Fruit fly (Drosophila melanogaster) whole organism, embryonic: ENCODE results near the gene Tbca.
A peak's percentile ranks its signal among the peaks of the same experiment; 100 is the strongest.

Experiments
- Ada2b ChIP-seq: fragments of 200-800 bp; sonication (Bioruptor generic); IDR thresholded peaks from 2 replicates; pipeline ENCODE4 v1.3.6; 2022; ENCODE audit warnings: missing biosample characterization, missing genetic modification characterization
- CG10267 ChIP-seq: fragments of 200-800 bp; sonication (Bioruptor generic); optimal IDR thresholded peaks from 2 replicates; lab custom pipeline; 2018; ENCODE audit warnings: missing biosample characterization, mild to moderate bottlenecking, missing genetic modification characterization, moderate library complexity
- CG10462 ChIP-seq: fragments of 200-800 bp; sonication (Bioruptor generic); optimal IDR thresholded peaks from 2 replicates; lab custom pipeline; 2016; ENCODE audit warnings: missing biosample characterization, missing genetic modification characterization
- CG10565 ChIP-seq: fragments of 200-800 bp; sonication (Bioruptor generic); optimal IDR thresholded peaks from 3 replicates; lab custom pipeline; 2016; ENCODE audit warnings: missing biosample characterization, mild to moderate bottlenecking, missing genetic modification characterization
- CG11247 ChIP-seq: fragments of 200-800 bp; sonication (Bioruptor generic); IDR thresholded peaks from 2 replicates; pipeline ENCODE4 v1.3.6; 2022; ENCODE audit warnings: missing biosample characterization, missing genetic modification characterization
- CG14860 ChIP-seq: fragments of 200-800 bp; sonication (Bioruptor generic); IDR thresholded peaks from 3 replicates; pipeline ENCODE4 v1.3.6; 2022; ENCODE audit warnings: missing biosample characterization, missing genetic modification characterization; ENCODE audit not compliant: partially characterized antibody
- CG15696 ChIP-seq: fragments of 200-800 bp; sonication (Bioruptor generic); optimal IDR thresholded peaks from 2 replicates; lab custom pipeline; 2019; ENCODE audit warnings: missing biosample characterization, mild to moderate bottlenecking, missing genetic modification characterization, moderate library complexity
- CG17186 ChIP-seq: fragments of 200-800 bp; sonication (Bioruptor generic); optimal IDR thresholded peaks from 3 replicates; lab custom pipeline; 2017; ENCODE audit warnings: missing biosample characterization, missing genetic modification reagents, missing genetic modification characterization
- CG17912 ChIP-seq: fragments of 200-800 bp; sonication (Bioruptor generic); optimal IDR thresholded peaks from 2 replicates; lab custom pipeline; 2018; ENCODE audit warnings: missing biosample characterization, mild to moderate bottlenecking, missing genetic modification characterization
- CG18262 ChIP-seq: fragments of 200-800 bp; optimal IDR thresholded peaks from 3 replicates; lab custom pipeline; 2019; ENCODE audit warnings: missing biosample characterization, mild to moderate bottlenecking, missing genetic modification characterization, moderate library complexity
- CG2120 ChIP-seq: fragments of 200-800 bp; sonication (Bioruptor generic); optimal IDR thresholded peaks from 3 replicates; lab custom pipeline; 2016; ENCODE audit warnings: missing biosample characterization, missing genetic modification characterization
- CG32532 ChIP-seq: fragments of 200-800 bp; sonication (Bioruptor generic); IDR thresholded peaks from 2 replicates; pipeline ENCODE4 v1.3.6; 2022; ENCODE audit warnings: missing biosample characterization, missing genetic modification characterization
- CG34376 ChIP-seq: fragments of 200-800 bp; sonication (Bioruptor generic); optimal IDR thresholded peaks from 2 replicates; lab custom pipeline; 2018; ENCODE audit warnings: missing biosample characterization, mild to moderate bottlenecking, missing genetic modification characterization
- CG4730 ChIP-seq: fragments of 200-800 bp; sonication (Bioruptor generic); IDR thresholded peaks from 2 replicates; pipeline ENCODE4 v1.3.6; 2022; ENCODE audit warnings: missing biosample characterization, missing genetic modification characterization
- CG4820 ChIP-seq: fragments of 200-800 bp; sonication (Bioruptor generic); optimal IDR thresholded peaks from 3 replicates; lab custom pipeline; 2016; ENCODE audit warnings: missing biosample characterization, missing genetic modification characterization
- CG6272 ChIP-seq: fragments of 200-800 bp; sonication (Bioruptor generic); IDR thresholded peaks from 2 replicates; pipeline ENCODE4 v1.3.6; 2022; ENCODE audit warnings: missing biosample characterization, missing genetic modification characterization
- CG7745 ChIP-seq: fragments of 200-800 bp; sonication (Bioruptor generic); optimal IDR thresholded peaks from 2 replicates; lab custom pipeline; 2018; ENCODE audit warnings: missing biosample characterization, mild to moderate bottlenecking, missing genetic modification characterization, moderate library complexity
- CG9876 ChIP-seq: fragments of 200-800 bp; sonication (Bioruptor generic); optimal IDR thresholded peaks from 2 replicates; lab custom pipeline; 2016; ENCODE audit warnings: missing biosample characterization, missing genetic modification characterization
- Chrac-16 ChIP-seq: fragments of 200-800 bp; sonication (Bioruptor generic); optimal IDR thresholded peaks from 3 replicates; lab custom pipeline; 2016; ENCODE audit warnings: missing biosample characterization, missing genetic modification characterization
- Ets65A ChIP-seq: fragments of 200-800 bp; sonication (Bioruptor generic); peaks from one replicate; lab custom pipeline; 2016; ENCODE audit warnings: missing biosample characterization, missing genetic modification characterization
- HLH3B ChIP-seq: fragments of 200-800 bp; sonication (Bioruptor generic); IDR thresholded peaks from 2 replicates; pipeline ENCODE4 v1.3.6; 2022; ENCODE audit warnings: missing biosample characterization, missing genetic modification characterization
- HLH4C ChIP-seq: fragments of 200-800 bp; sonication (Bioruptor generic); IDR thresholded peaks from 3 replicates; pipeline ENCODE4 v1.3.6; 2022; ENCODE audit warnings: missing biosample characterization, missing genetic modification characterization; ENCODE audit not compliant: partially characterized antibody
- Mrtf ChIP-seq: fragments of 200-800 bp; sonication (Bioruptor generic); IDR thresholded peaks from 3 replicates; pipeline ENCODE4 v1.3.6; 2022; ENCODE audit warnings: missing biosample characterization, missing genetic modification characterization
- NC2β ChIP-seq: fragments of 200-800 bp; sonication (Bioruptor generic); optimal IDR thresholded peaks from 2 replicates; lab custom pipeline; 2016; ENCODE audit warnings: missing biosample characterization, missing genetic modification characterization
- Nf-YA ChIP-seq: fragments of 200-800 bp; sonication (Bioruptor generic); IDR thresholded peaks from 2 replicates; pipeline ENCODE4 v1.3.6; 2022; ENCODE audit warnings: missing biosample characterization, missing genetic modification characterization
- Six4 ChIP-seq: fragments of 200-800 bp; sonication (Bioruptor generic); optimal IDR thresholded peaks from 2 replicates; lab custom pipeline; 2016; ENCODE audit warnings: missing biosample characterization, missing genetic modification characterization
- Spps ChIP-seq: fragments of 200-800 bp; sonication (Bioruptor generic); optimal IDR thresholded peaks from 2 replicates; lab custom pipeline; 2018; ENCODE audit warnings: missing biosample characterization, mild to moderate bottlenecking, missing genetic modification characterization
- Xrp1 ChIP-seq: fragments of 200-800 bp; sonication (Bioruptor generic); IDR thresholded peaks from 2 replicates; pipeline ENCODE4 v1.3.6; 2022; ENCODE audit warnings: missing biosample characterization, missing genetic modification characterization
- abd-A ChIP-seq: fragments of 200-800 bp; sonication (Bioruptor generic); optimal IDR thresholded peaks from 3 replicates; lab custom pipeline; 2019; ENCODE audit warnings: missing biosample characterization, mild to moderate bottlenecking, missing genetic modification characterization, moderate library complexity
- amos ChIP-seq: fragments of 200-800 bp; sonication (Bioruptor generic); IDR thresholded peaks from 2 replicates; pipeline ENCODE4 v1.3.6; 2022; ENCODE audit warnings: missing biosample characterization, missing genetic modification characterization; ENCODE audit not compliant: partially characterized antibody
- chif ChIP-seq, 2 experiments: fragments of 200-800 bp; sonication (Bioruptor generic); optimal IDR thresholded peaks; 3 replicates each; lab custom pipeline; 2016; ENCODE audit warnings: missing biosample characterization in 2 of 2, missing genetic modification characterization in 2 of 2
- ci ChIP-seq: fragments of 200-800 bp; sonication (Bioruptor generic); IDR thresholded peaks from 3 replicates; pipeline ENCODE4 v1.3.6; 2022; ENCODE audit warnings: missing biosample characterization, missing genetic modification characterization
- da ChIP-seq: fragments of 200-800 bp; sonication (Bioruptor generic); optimal IDR thresholded peaks from 2 replicates; lab custom pipeline; 2016; ENCODE audit warnings: missing biosample characterization, missing genetic modification characterization
- danr ChIP-seq: fragments of 200-800 bp; sonication (Bioruptor generic); IDR thresholded peaks from 2 replicates; pipeline ENCODE4 v1.3.6; 2022; ENCODE audit warnings: missing biosample characterization, missing genetic modification characterization
- dmrt11E ChIP-seq: fragments of 200-800 bp; sonication (Bioruptor generic); optimal IDR thresholded peaks from 3 replicates; lab custom pipeline; 2018; ENCODE audit warnings: missing biosample characterization, mild to moderate bottlenecking, missing genetic modification characterization, moderate library complexity
- eyg ChIP-seq: fragments of 200-800 bp; sonication (Bioruptor generic); optimal IDR thresholded peaks from 3 replicates; lab custom pipeline; 2016; ENCODE audit warnings: missing biosample characterization, missing genetic modification characterization
- fd102C ChIP-seq: fragments of 200-800 bp; sonication (Bioruptor generic); optimal IDR thresholded peaks from 2 replicates; lab custom pipeline; 2018; ENCODE audit warnings: missing biosample characterization, mild to moderate bottlenecking, missing genetic modification characterization, moderate library complexity
- gcm ChIP-seq: fragments of 200-800 bp; sonication (Bioruptor generic); optimal IDR thresholded peaks from 2 replicates; lab custom pipeline; 2019; ENCODE audit warnings: missing biosample characterization, mild to moderate bottlenecking, missing genetic modification characterization, moderate library complexity
- gem ChIP-seq: fragments of 200-800 bp; sonication (Bioruptor generic); optimal IDR thresholded peaks from 2 replicates; lab custom pipeline; 2019; ENCODE audit warnings: missing biosample characterization, mild to moderate bottlenecking, missing genetic modification characterization, moderate library complexity
- grn ChIP-seq: fragments of 200-800 bp; sonication (Bioruptor generic); optimal IDR thresholded peaks from 3 replicates; lab custom pipeline; 2017; ENCODE audit warnings: missing biosample characterization, missing genetic modification characterization
- lbe ChIP-seq: fragments of 200-800 bp; sonication (Bioruptor generic); optimal IDR thresholded peaks from 2 replicates; lab custom pipeline; 2016; ENCODE audit warnings: missing biosample characterization, mild to moderate bottlenecking, missing genetic modification characterization
- maf-S ChIP-seq: fragments of 200-800 bp; sonication (Bioruptor generic); optimal IDR thresholded peaks from 2 replicates; lab custom pipeline; 2016; ENCODE audit warnings: missing biosample characterization, missing genetic modification characterization
- mirr ChIP-seq: fragments of 200-800 bp; sonication (Bioruptor generic); optimal IDR thresholded peaks from 3 replicates; lab custom pipeline; 2018; ENCODE audit warnings: missing biosample characterization, mild to moderate bottlenecking, missing genetic modification characterization
- org-1 ChIP-seq: fragments of 200-800 bp; sonication (Bioruptor generic); optimal IDR thresholded peaks from 2 replicates; lab custom pipeline; 2017; ENCODE audit warnings: missing biosample characterization, missing genetic modification characterization
- peb ChIP-seq: fragments of 200-800 bp; sonication (Bioruptor generic); IDR thresholded peaks from 2 replicates; pipeline ENCODE4 v1.3.6; 2022; ENCODE audit warnings: missing biosample characterization, missing genetic modification characterization
- pho ChIP-seq: fragments of 200-800 bp; sonication (Bioruptor generic); optimal IDR thresholded peaks from 2 replicates; lab custom pipeline; 2016; ENCODE audit warnings: missing biosample characterization, missing genetic modification characterization
- sens-2 ChIP-seq: fragments of 200-800 bp; sonication (Bioruptor generic); IDR thresholded peaks from 2 replicates; pipeline ENCODE4 v1.3.6; 2022; ENCODE audit warnings: missing biosample characterization, missing genetic modification characterization
- so ChIP-seq: fragments of 200-800 bp; sonication (Bioruptor generic); IDR thresholded peaks from 3 replicates; pipeline ENCODE4 v1.3.6; 2022; ENCODE audit warnings: missing biosample characterization, missing genetic modification characterization
- trem ChIP-seq: fragments of 200-800 bp; optimal IDR thresholded peaks from 3 replicates; lab custom pipeline; 2019; ENCODE audit warnings: missing biosample characterization, mild to moderate bottlenecking, missing genetic modification characterization, moderate library complexity
- ttk ChIP-seq: fragments of 200-800 bp; sonication (Bioruptor generic); IDR thresholded peaks from 2 replicates; pipeline ENCODE4 v2.1.2; 2022; ENCODE audit warnings: missing biosample characterization, missing genetic modification characterization
- tx ChIP-seq: fragments of 200-800 bp; sonication (Bioruptor generic); optimal IDR thresholded peaks from 2 replicates; lab custom pipeline; 2016; ENCODE audit warnings: missing biosample characterization, missing genetic modification characterization
- unpg ChIP-seq: fragments of 200-800 bp; sonication (Bioruptor generic); optimal IDR thresholded peaks from 3 replicates; lab custom pipeline; 2018; ENCODE audit warnings: missing biosample characterization, mild to moderate bottlenecking, missing genetic modification characterization, moderate library complexity
- zen ChIP-seq: fragments of 200-800 bp; sonication (Bioruptor generic); optimal IDR thresholded peaks from 3 replicates; lab custom pipeline; 2018; ENCODE audit warnings: missing biosample characterization, mild to moderate bottlenecking, missing genetic modification characterization, moderate library complexity

The Tbca gene

dm6 chr3R:31706895-31707238 lies 36.4 kb upstream of the Tbca start (continued):
- TF ChIP-seq CG9876 (GFP tag; lab: Kevin White, UChicago): no peak
- TF ChIP-seq CG4820: no peak
- no peak for TF ChIP-seq so (GFP tag; lab: Robert Waterston, UW)
- TF ChIP-seq pho (GFP tag; lab: Kevin White, UChicago): no peak
- no peak for TF ChIP-seq HLH3B (GFP tag; lab: Robert Waterston, UW)
- no peak for TF ChIP-seq ci (GFP tag; lab: Robert Waterston, UW)
- peak; percentile 56 for TF ChIP-seq gem (tag; lab: Kevin White, UChicago)
- TF ChIP-seq Spps: no peak
- peak; percentile 4 for TF ChIP-seq Six4 (GFP tag; lab: Kevin White, UChicago)
- no peak for TF ChIP-seq CG10565 (GFP tag; lab: Kevin White, UChicago)
- no peak for TF ChIP-seq HLH4C (GFP tag; lab: Robert Waterston, UW)
- no peak for TF ChIP-seq eyg (GFP tag; lab: Kevin White, UChicago)
- no peak for TF ChIP-seq sens-2 (GFP tag; lab: Robert Waterston, UW)
- peak; percentile 45 for TF ChIP-seq CG18262 (tag; lab: Kevin White, UChicago)
- no peak for TF ChIP-seq org-1 (GFP tag; lab: Kevin White, UChicago)
- TF ChIP-seq CG7745 (tag; lab: Kevin White, UChicago): no peak
- TF ChIP-seq mirr (GFP tag; lab: Kevin White, UChicago): no peak
- TF ChIP-seq da (GFP tag; lab: Kevin White, UChicago): no peak
- TF ChIP-seq CG17186 (GFP tag; lab: Kevin White, UChicago): no peak
- TF ChIP-seq gcm (GFP tag; lab: Kevin White, UChicago): no peak
- no peak for TF ChIP-seq ttk (GFP tag; lab: Robert Waterston, UW)
- TF ChIP-seq NC2β (GFP tag; lab: Kevin White, UChicago): no peak
- TF ChIP-seq dmrt11E (tag; lab: Kevin White, UChicago): peak; percentile 72
- TF ChIP-seq Chrac-16: peak; percentile 10
- no peak for TF ChIP-seq Ada2b (GFP tag; lab: Robert Waterston, UW)
- TF ChIP-seq amos (GFP tag; lab: Robert Waterston, UW): no peak
- TF ChIP-seq danr (GFP tag; lab: Robert Waterston, UW): no peak
- peak; percentile 64 for TF ChIP-seq fd102C
- no peak for TF ChIP-seq CG2120 (GFP tag; lab: Kevin White, UChicago)
- no peak for TF ChIP-seq Nf-YA
- TF ChIP-seq CG11247 (GFP tag; lab: Robert Waterston, UW): no peak
- no peak for TF ChIP-seq lbe
- peak; percentile 23; the same call in 1 of the 2 replicates for TF ChIP-seq Xrp1
- no peak for TF ChIP-seq CG4730 (GFP tag; lab: Robert Waterston, UW)
- TF ChIP-seq unpg (GFP tag; lab: Kevin White, UChicago): peak; percentile 10
- TF ChIP-seq zen (tag; lab: Kevin White, UChicago): peak; percentile 48
- TF ChIP-seq Mrtf (GFP tag; lab: Robert Waterston, UW): no peak
- TF ChIP-seq CG15696: peak; percentile 63
- no peak for TF ChIP-seq CG32532
- TF ChIP-seq trem (tag; lab: Kevin White, UChicago): peak; percentile 41
- no peak for TF ChIP-seq tx (GFP tag; lab: Kevin White, UChicago)
- peak; percentile 2 for TF ChIP-seq CG10267 (tag; lab: Kevin White, UChicago)
- TF ChIP-seq chif (GFP tag; optimal IDR thresholded peaks at IDR 0.05; lab: Kevin White, UChicago): peak in 1 of 2 experiments; percentile 13
- no peak for TF ChIP-seq CG17912 (GFP tag; lab: Kevin White, UChicago)
- TF ChIP-seq peb (GFP tag; lab: Robert Waterston, UW): no peak
- TF ChIP-seq Ets65A (GFP tag; lab: Kevin White, UChicago): peak; percentile 72
- no peak for TF ChIP-seq maf-S
- no peak for TF ChIP-seq CG34376 (GFP tag; lab: Kevin White, UChicago)
- peak; percentile 26 for TF ChIP-seq grn
- no peak for TF ChIP-seq CG6272 (GFP tag; lab: Robert Waterston, UW)
- no peak for TF ChIP-seq CG10462 (GFP tag; lab: Kevin White, UChicago)
- TF ChIP-seq CG14860 (GFP tag; lab: Robert Waterston, UW): no peak
- no peak for TF ChIP-seq abd-A (tag; lab: Kevin White, UChicago)
